Worm (Caenorhabditis elegans) whole organism, mixed stage, embryonic: ENCODE measurements around the gene Y69H2.1.

Experiments
- blmp-1 ChIP-seq: fragments of 150-350 bp; optimal IDR thresholded peaks from 2 replicates; lab custom pipeline; 2014; ENCODE audit warnings: missing biosample characterization, missing genetic modification characterization
- ces-1 ChIP-seq: fragments of 150-350 bp; optimal IDR thresholded peaks from 2 replicates; lab custom pipeline; 2014; ENCODE audit warnings: missing biosample characterization, missing genetic modification reagents, missing genetic modification characterization
- drap-1 ChIP-seq: fragments of 200-800 bp; sonication (Bioruptor generic); optimal IDR thresholded peaks from 3 replicates; lab custom pipeline; 2018; ENCODE audit warnings: mild to moderate bottlenecking, missing genetic modification characterization, missing compliant biosample characterization
- elt-1 ChIP-seq: sonication (generic microtip); optimal IDR thresholded peaks from 2 replicates; lab custom pipeline; 2017; ENCODE audit warnings: missing genetic modification characterization, mild to moderate bottlenecking, missing compliant biosample characterization, antibody characterized with exemption, moderate library complexity, borderline replicate concordance; ENCODE audit not compliant: insufficient read depth
- elt-3 ChIP-seq: fragments of 150-350 bp; optimal IDR thresholded peaks from 2 replicates; lab custom pipeline; 2014; ENCODE audit warnings: missing biosample characterization, missing genetic modification characterization
- lin-13 ChIP-seq: fragments of 150-350 bp; optimal IDR thresholded peaks from 2 replicates; lab custom pipeline; 2014; ENCODE audit warnings: missing biosample characterization, missing genetic modification characterization
- lsy-2 ChIP-seq: fragments of 150-350 bp; optimal IDR thresholded peaks from 2 replicates; lab custom pipeline; 2014; ENCODE audit warnings: missing biosample characterization, missing genetic modification characterization
- nhr-237 ChIP-seq: fragments of 150-350 bp; optimal IDR thresholded peaks from 2 replicates; lab custom pipeline; 2014; ENCODE audit warnings: missing biosample characterization, missing genetic modification characterization
- nhr-28 ChIP-seq: fragments of 150-350 bp; optimal IDR thresholded peaks from 2 replicates; lab custom pipeline; 2014; ENCODE audit warnings: missing biosample characterization, missing genetic modification characterization
- pha-4 ChIP-seq: fragments of 150-350 bp; optimal IDR thresholded peaks from 2 replicates; lab custom pipeline; 2018; ENCODE audit warnings: missing biosample characterization, missing genetic modification reagents, missing genetic modification characterization
- snpc-4 ChIP-seq: fragments of 150-350 bp; optimal IDR thresholded peaks from 2 replicates; lab custom pipeline; 2014; ENCODE audit warnings: missing biosample characterization, missing genetic modification characterization
- sptf-1 ChIP-seq: sonication (generic microtip); optimal IDR thresholded peaks from 2 replicates; lab custom pipeline; 2017; ENCODE audit warnings: mild to moderate bottlenecking, missing genetic modification characterization, moderate library complexity, missing compliant biosample characterization
- unc-39 ChIP-seq: fragments of 150-350 bp; optimal IDR thresholded peaks from 2 replicates; lab custom pipeline; 2014; ENCODE audit warnings: missing biosample characterization, missing genetic modification characterization
- unc-62 ChIP-seq: fragments of 150-350 bp; optimal IDR thresholded peaks from 2 replicates; lab custom pipeline; 2014; ENCODE audit warnings: missing biosample characterization, missing genetic modification reagents, missing genetic modification characterization

DNA sequence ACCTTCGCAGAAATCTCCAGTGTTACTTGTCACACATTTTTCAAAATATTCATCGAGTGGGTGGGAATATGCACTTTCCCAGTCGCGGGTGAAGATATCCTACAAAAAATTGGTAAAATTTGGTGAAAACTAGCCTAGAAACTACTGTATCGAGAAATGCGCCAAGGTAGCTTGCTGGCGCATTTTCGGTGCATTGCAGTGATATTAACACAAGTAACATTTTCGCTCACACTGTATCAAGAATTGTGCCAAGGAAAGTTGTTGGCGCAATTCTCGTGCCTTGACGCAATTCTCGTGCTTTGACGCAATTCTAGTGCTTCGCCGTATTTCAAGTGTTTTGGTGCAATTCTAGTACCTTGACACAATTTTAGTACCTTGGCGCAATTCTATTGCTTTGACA is 49.2 kb downstream of the Y69H2.1 start:
- TF ChIP-seq elt-3 (tag; lab: Kevin White, UChicago) (no peak), ces-1 (no peak), nhr-28 (tag; lab: Kevin White, UChicago) (no peak), nhr-237 (tag; lab: Kevin White, UChicago) (no peak), snpc-4 (tag; lab: Kevin White, UChicago) (no peak), unc-39 (tag; lab: Kevin White, UChicago) (no peak), lsy-2 (tag; lab: Kevin White, UChicago) (peak; percentile 16), lin-13 (tag; lab: Kevin White, UChicago) (no peak), pha-4 (tag; lab: Kevin White, UChicago) (no peak), sptf-1 (tag; lab: Kevin White, UChicago) (no peak), blmp-1 (tag; lab: Kevin White, UChicago) (no peak), elt-1 (no peak), unc-62 (no peak), drap-1 (peak; percentile 77)
